Fruit fly (Drosophila melanogaster) whole organism: ENCODE measurements around the gene eIF4EHP.

ENCODE experiments used
- CG8478 ChIP-seq: fragments of >200 bp; optimal IDR thresholded peaks from 2 replicates; lab custom pipeline; 2018; ENCODE audit warnings: inconsistent platforms
- Dll ChIP-seq: fragments of >200 bp; optimal IDR thresholded peaks from 2 replicates; lab custom pipeline; 2017
- EcR ChIP-seq, 2 experiments: fragments of >200 bp; optimal IDR thresholded peaks; 2 replicates each; lab custom pipeline; 2017; ENCODE audit warnings: missing biosample characterization in 2 of 2, missing genetic modification characterization in 2 of 2, missing genetic modification reagents in 2 of 2
- pan ChIP-seq: fragments of >200 bp; optimal IDR thresholded peaks from 2 replicates; lab custom pipeline; 2017
- psq ChIP-seq: fragments of >200 bp; optimal IDR thresholded peaks from 2 replicates; lab custom pipeline; 2017
- usp ChIP-seq: fragments of >200 bp; optimal IDR thresholded peaks from 2 replicates; lab custom pipeline; 2017; ENCODE audit warnings: missing biosample characterization, missing genetic modification characterization, mixed read lengths

Gene eIF4EHP

DNA sequence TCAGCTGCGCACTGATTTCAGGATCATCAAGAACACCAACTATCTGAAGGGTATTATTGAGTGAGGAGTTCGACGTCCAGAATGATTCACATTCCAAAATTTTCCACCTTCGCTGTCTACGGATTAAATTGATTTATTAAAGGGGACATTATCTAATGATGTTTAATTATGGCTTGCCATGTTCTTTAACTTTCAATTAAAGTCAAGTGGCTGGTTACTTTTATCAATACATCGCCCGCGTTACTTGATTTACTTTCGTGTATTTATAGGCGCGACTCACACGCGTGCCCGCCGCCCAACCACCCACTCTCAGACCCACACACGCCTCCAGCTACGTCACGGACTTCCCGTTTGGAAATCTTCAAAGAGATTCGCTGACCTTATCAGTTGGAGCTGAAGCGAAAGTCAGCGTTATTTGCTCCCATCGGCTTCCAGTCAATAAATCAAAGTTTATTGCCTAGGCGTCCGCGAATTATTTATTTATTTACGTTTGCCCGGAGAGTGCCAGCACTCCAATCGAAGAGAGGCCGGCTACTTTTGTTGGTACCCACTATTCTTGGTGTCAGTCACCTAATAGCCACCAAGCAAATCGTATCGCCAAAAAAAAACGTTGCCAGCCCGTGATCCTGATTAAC lies 28.7 kb upstream of the eIF4EHP start, which contains the start of gene Npc2f:
Npc2f (plus strand) TSS at position 585 of the 635 bp plus-strand sequence.
- TF ChIP-seq CG8478 (lab: Kevin White, UChicago): no peak
- no peak for TF ChIP-seq EcR (GFP tag; optimal IDR thresholded peaks at IDR 0.05; lab: Kevin White, UChicago)
- no peak for TF ChIP-seq pan (lab: Kevin White, UChicago)
- TF ChIP-seq Dll (lab: Kevin White, UChicago): no peak
- no peak for TF ChIP-seq psq (lab: Kevin White, UChicago)
- TF ChIP-seq usp (GFP tag; lab: Kevin White, UChicago): no peak

dm6 chr3R:24134580-24134979 lies 25.8 kb upstream of the eIF4EHP start, which contains the start of gene Sec10:
Sec10 (plus strand) TSS chr3R:24134831.
- TF ChIP-seq EcR (GFP tag; optimal IDR thresholded peaks at IDR 0.05; lab: Kevin White, UChicago): no peak
- TF ChIP-seq pan (lab: Kevin White, UChicago): no peak
- TF ChIP-seq Dll (lab: Kevin White, UChicago): no peak
- no peak for TF ChIP-seq usp (GFP tag; lab: Kevin White, UChicago)
- no peak for TF ChIP-seq CG8478 (lab: Kevin White, UChicago)
- no peak for TF ChIP-seq psq (lab: Kevin White, UChicago)

DNA sequence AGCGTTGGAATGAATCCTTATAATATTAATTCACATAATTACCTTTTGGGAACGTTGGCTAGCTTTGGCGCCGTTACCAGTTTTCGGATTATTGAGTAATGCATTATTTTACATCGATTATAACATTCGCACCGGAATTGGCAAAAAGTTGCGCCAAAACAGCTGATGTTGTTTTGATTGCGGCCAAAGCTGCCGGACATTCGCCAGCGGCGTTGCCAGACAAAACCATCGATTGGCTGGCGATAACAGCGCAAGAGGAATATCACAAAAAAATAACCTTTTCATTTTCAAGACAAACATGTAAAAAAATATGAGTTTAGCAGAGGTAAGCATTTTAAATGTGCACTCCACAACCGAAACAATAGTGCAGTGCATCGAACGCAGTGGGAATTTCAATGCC lies 21.3 kb upstream of the eIF4EHP start, which contains the start of the genes GatB and Tsc1:
GatB (minus strand) TSS at position 176 of the 400 bp plus-strand sequence.
Tsc1 (plus strand) TSS at position 228 of the 400 bp plus-strand sequence.
- no peak for TF ChIP-seq EcR (GFP tag; optimal IDR thresholded peaks at IDR 0.05; lab: Kevin White, UChicago)
- no peak for TF ChIP-seq psq (lab: Kevin White, UChicago)
- TF ChIP-seq pan (lab: Kevin White, UChicago): no peak
- TF ChIP-seq CG8478 (lab: Kevin White, UChicago): no peak
- no peak for TF ChIP-seq usp (GFP tag; lab: Kevin White, UChicago)
- TF ChIP-seq Dll (lab: Kevin White, UChicago): no peak

- TF ChIP-seq EcR (GFP tag; optimal IDR thresholded peaks at IDR 0.05; lab: Kevin White, UChicago) (no peak), usp (GFP tag; lab: Kevin White, UChicago) (no peak), pan (lab: Kevin White, UChicago) (no peak)
Measured at dm6 chr3R:24122369-24122768, 13.6 kb upstream of the eIF4EHP start.

- TF ChIP-seq pan (lab: Kevin White, UChicago) (no peak), psq (lab: Kevin White, UChicago) (no peak), Dll (lab: Kevin White, UChicago) (no peak), usp (GFP tag; lab: Kevin White, UChicago) (no peak), EcR (GFP tag; optimal IDR thresholded peaks at IDR 0.05; lab: Kevin White, UChicago) (no peak), CG8478 (lab: Kevin White, UChicago) (no peak)
Measured at dm6 chr3R:24121669-24122068, 12.9 kb upstream of the eIF4EHP start.

DNA sequence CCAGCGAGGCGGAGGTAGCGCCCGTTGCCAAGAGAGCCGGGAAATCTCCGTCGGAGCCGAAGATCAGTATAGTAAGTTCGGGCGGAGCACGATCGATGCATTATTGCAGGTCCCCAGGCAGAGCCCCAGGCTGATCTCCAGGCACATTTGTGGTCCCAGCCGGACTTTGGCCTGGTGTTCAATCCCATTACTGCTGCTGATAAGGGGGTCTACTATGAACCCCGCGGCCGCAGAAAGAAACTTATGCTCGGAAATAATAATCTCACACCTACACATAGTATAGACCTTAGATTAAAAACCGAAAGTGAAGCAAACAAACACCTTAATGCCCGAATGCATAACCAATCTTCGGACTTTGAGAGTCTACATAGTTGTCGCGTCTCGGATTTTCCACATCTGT lies 8.2 kb upstream of the eIF4EHP start:
- no peak for TF ChIP-seq psq (lab: Kevin White, UChicago)

- TF ChIP-seq pan (lab: Kevin White, UChicago): no peak
- no peak for TF ChIP-seq Dll (lab: Kevin White, UChicago)
- no peak for TF ChIP-seq EcR (GFP tag; optimal IDR thresholded peaks at IDR 0.05; lab: Kevin White, UChicago)
- no peak for TF ChIP-seq CG8478 (lab: Kevin White, UChicago)
- TF ChIP-seq psq (lab: Kevin White, UChicago): no peak
- no peak for TF ChIP-seq usp (GFP tag; lab: Kevin White, UChicago)
Measured at dm6 chr3R:24116180-24116579, 7.4 kb upstream of the eIF4EHP start, which contains the start of gene CG13607. CG13607 (minus strand) TSS chr3R:24116322.

- TF ChIP-seq usp (GFP tag; lab: Kevin White, UChicago) (no peak), Dll (lab: Kevin White, UChicago) (no peak), EcR (GFP tag; optimal IDR thresholded peaks at IDR 0.05; lab: Kevin White, UChicago) (no peak), psq (lab: Kevin White, UChicago) (no peak), pan (lab: Kevin White, UChicago) (no peak), CG8478 (lab: Kevin White, UChicago) (no peak)
Measured at dm6 chr3R:24113070-24113385, 4.3 kb upstream of the eIF4EHP start, which contains the start of gene Root. Root (plus strand) TSS chr3R:24113286.

- TF ChIP-seq pan (lab: Kevin White, UChicago) (no peak), usp (GFP tag; lab: Kevin White, UChicago) (no peak), psq (lab: Kevin White, UChicago) (no peak)
Measured at dm6 chr3R:24112320-24113069, 3.7 kb upstream of the eIF4EHP start, which contains the start of gene CG13605. CG13605 (minus strand) TSS chr3R:24112389.

DNA sequence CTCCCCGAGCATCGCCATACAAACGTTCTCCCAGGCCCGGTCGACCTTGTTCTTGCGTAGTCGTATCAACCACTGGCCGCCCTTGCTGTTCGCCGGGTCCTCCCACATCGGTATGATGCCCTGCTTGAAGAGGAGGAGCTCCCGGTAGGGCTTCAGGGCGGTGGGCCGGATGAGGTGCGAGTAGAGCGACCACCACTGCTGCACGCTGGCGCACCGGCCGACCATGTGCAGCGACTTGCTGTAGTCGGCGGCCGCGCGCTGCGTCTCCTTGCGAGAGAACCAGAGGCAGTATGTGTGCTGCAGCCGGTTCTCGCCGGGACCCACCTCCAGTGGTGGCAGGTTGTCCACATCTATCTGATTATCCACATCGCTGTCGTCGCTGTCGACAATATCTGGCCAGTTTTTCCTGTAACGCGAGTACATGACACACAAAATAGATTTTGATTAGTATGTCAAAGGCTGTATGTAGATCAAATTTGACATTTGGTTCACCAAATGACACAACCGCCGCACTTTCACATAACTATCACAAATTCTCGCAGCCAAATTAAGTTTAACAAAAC lies 1.8 kb downstream of the eIF4EHP start, which contains the start of gene CG10694:
CG10694 (plus strand) TSS at position 513 of the 563 bp plus-strand sequence.
- TF ChIP-seq pan (lab: Kevin White, UChicago) (no peak), Dll (lab: Kevin White, UChicago) (no peak), CG8478 (lab: Kevin White, UChicago) (no peak), usp (GFP tag; lab: Kevin White, UChicago) (no peak), EcR (GFP tag; optimal IDR thresholded peaks at IDR 0.05; lab: Kevin White, UChicago) (no peak), psq (lab: Kevin White, UChicago) (no peak)

- TF ChIP-seq usp (GFP tag; lab: Kevin White, UChicago) (no peak), CG8478 (lab: Kevin White, UChicago) (no peak), psq (lab: Kevin White, UChicago) (no peak), EcR (GFP tag; optimal IDR thresholded peaks at IDR 0.05; lab: Kevin White, UChicago) (no peak)
Measured at dm6 chr3R:24106059-24106631, 2.6 kb downstream of the eIF4EHP start.
